Worm (Caenorhabditis elegans) whole organism, late embryonic: ENCODE results near the gene ida-1.

Source experiments
- ama-1 ChIP-seq: fragments of 150-350 bp; optimal IDR thresholded peaks from 2 replicates; lab custom pipeline; 2014
- ceh-22 ChIP-seq: sonication (generic microtip); optimal IDR thresholded peaks from 2 replicates; lab custom pipeline; 2017; ENCODE audit warnings: missing biosample characterization, missing genetic modification characterization
- dmd-4 ChIP-seq: sonication (generic microtip); optimal IDR thresholded peaks from 2 replicates; lab custom pipeline; 2016; ENCODE audit warnings: borderline replicate concordance, missing genetic modification characterization, missing compliant biosample characterization
- fkh-10 ChIP-seq: fragments of 150-350 bp; optimal IDR thresholded peaks from 2 replicates; lab custom pipeline; 2014; ENCODE audit warnings: missing biosample characterization, missing genetic modification reagents, missing genetic modification characterization
- nhr-11 ChIP-seq: fragments of 150-350 bp; optimal IDR thresholded peaks from 2 replicates; lab custom pipeline; 2014; ENCODE audit warnings: missing biosample characterization, missing genetic modification characterization
- pha-4 ChIP-seq: fragments of 150-350 bp; optimal IDR thresholded peaks from 2 replicates; lab custom pipeline; 2018; ENCODE audit warnings: missing biosample characterization, missing genetic modification reagents, missing genetic modification characterization
- pqm-1 ChIP-seq: sonication (generic microtip); optimal IDR thresholded peaks from 2 replicates; lab custom pipeline; 2016; ENCODE audit warnings: missing genetic modification characterization, missing compliant biosample characterization
- pros-1 ChIP-seq: fragments of 150-350 bp; optimal IDR thresholded peaks from 2 replicates; lab custom pipeline; 2014; ENCODE audit warnings: missing biosample characterization, missing genetic modification reagents, missing genetic modification characterization
- tbx-2 ChIP-seq: sonication (generic microtip); optimal IDR thresholded peaks from 2 replicates; lab custom pipeline; 2016; ENCODE audit warnings: missing genetic modification characterization, missing compliant biosample characterization

ce11 chrIII:5721488-5721887, 33.9 kb upstream of the ida-1 start:
- TF ChIP-seq ama-1 (lab: Kevin White, UChicago) (no peak), pros-1 (tag; lab: Kevin White, UChicago) (no peak), pqm-1 (tag; lab: Kevin White, UChicago) (no peak), dmd-4 (tag; lab: Kevin White, UChicago) (no peak), ceh-22 (no peak), pha-4 (tag; lab: Kevin White, UChicago) (no peak), fkh-10 (GFP tag; lab: Kevin White, UChicago) (no peak), tbx-2 (no peak), nhr-11 (no peak)
